Worm (Caenorhabditis elegans) whole organism, mixed stage, embryonic: ENCODE measurements around the gene idh-1.

Experiments
- blmp-1 ChIP-seq: fragments of 150-350 bp; optimal IDR thresholded peaks from 2 replicates; lab custom pipeline; 2014; ENCODE audit warnings: missing biosample characterization, missing genetic modification characterization
- cnd-1 ChIP-seq: fragments of 200-800 bp; sonication (Bioruptor generic); optimal IDR thresholded peaks from 2 replicates; lab custom pipeline; 2018; ENCODE audit warnings: mild to moderate bottlenecking, missing genetic modification characterization, missing compliant biosample characterization
- elt-3 ChIP-seq: fragments of 150-350 bp; optimal IDR thresholded peaks from 2 replicates; lab custom pipeline; 2014; ENCODE audit warnings: missing biosample characterization, missing genetic modification characterization
- lin-13 ChIP-seq: fragments of 150-350 bp; optimal IDR thresholded peaks from 2 replicates; lab custom pipeline; 2014; ENCODE audit warnings: missing biosample characterization, missing genetic modification characterization
- lsy-2 ChIP-seq: fragments of 150-350 bp; optimal IDR thresholded peaks from 2 replicates; lab custom pipeline; 2014; ENCODE audit warnings: missing biosample characterization, missing genetic modification characterization
- mls-2 ChIP-seq: sonication (generic microtip); optimal IDR thresholded peaks from 2 replicates; lab custom pipeline; 2016; ENCODE audit warnings: mild to moderate bottlenecking, missing genetic modification characterization, moderate library complexity, missing compliant biosample characterization
- nhr-12 ChIP-seq: fragments of 150-350 bp; optimal IDR thresholded peaks from 2 replicates; lab custom pipeline; 2014; ENCODE audit warnings: missing biosample characterization, missing genetic modification characterization
- nhr-28 ChIP-seq: fragments of 150-350 bp; optimal IDR thresholded peaks from 2 replicates; lab custom pipeline; 2014; ENCODE audit warnings: missing biosample characterization, missing genetic modification characterization
- nhr-76 ChIP-seq: sonication (generic microtip); optimal IDR thresholded peaks from 2 replicates; lab custom pipeline; 2017; ENCODE audit warnings: missing biosample characterization, missing genetic modification characterization
- snpc-4 ChIP-seq: fragments of 150-350 bp; optimal IDR thresholded peaks from 2 replicates; lab custom pipeline; 2014; ENCODE audit warnings: missing biosample characterization, missing genetic modification characterization
- unc-120 ChIP-seq: sonication (generic microtip); optimal IDR thresholded peaks from 2 replicates; lab custom pipeline; 2017; ENCODE audit warnings: missing genetic modification characterization, missing compliant biosample characterization; ENCODE audit not compliant: poor library complexity, severe bottlenecking
- unc-39 ChIP-seq: fragments of 150-350 bp; optimal IDR thresholded peaks from 2 replicates; lab custom pipeline; 2014; ENCODE audit warnings: missing biosample characterization, missing genetic modification characterization
- unc-62 ChIP-seq: fragments of 150-350 bp; optimal IDR thresholded peaks from 2 replicates; lab custom pipeline; 2014; ENCODE audit warnings: missing biosample characterization, missing genetic modification reagents, missing genetic modification characterization
- ztf-11 ChIP-seq: fragments of 150-350 bp; optimal IDR thresholded peaks from 2 replicates; lab custom pipeline; 2014; ENCODE audit warnings: missing biosample characterization, missing genetic modification characterization

ce11 chrIV:9442106-9442532, 1.2 kb upstream of the idh-1 start:
- TF ChIP-seq unc-120 (tag; lab: Kevin White, UChicago): no peak
- no peak for TF ChIP-seq nhr-76 (tag; lab: Kevin White, UChicago)
- TF ChIP-seq cnd-1 (tag; lab: Kevin White, UChicago): no peak
- TF ChIP-seq ztf-11: no peak
- TF ChIP-seq unc-62 (GFP tag; lab: Kevin White, UChicago): no peak
- no peak for TF ChIP-seq elt-3 (tag; lab: Kevin White, UChicago)
- no peak for TF ChIP-seq blmp-1 (tag; lab: Kevin White, UChicago)
- TF ChIP-seq snpc-4 (tag; lab: Kevin White, UChicago): no peak
- TF ChIP-seq mls-2 (tag; lab: Kevin White, UChicago): no peak
- TF ChIP-seq nhr-28 (tag; lab: Kevin White, UChicago): no peak
- TF ChIP-seq lin-13 (tag; lab: Kevin White, UChicago): no peak
- TF ChIP-seq nhr-12 (tag; lab: Kevin White, UChicago): no peak
- no peak for TF ChIP-seq unc-39 (tag; lab: Kevin White, UChicago)
- TF ChIP-seq lsy-2 (tag; lab: Kevin White, UChicago): no peak
